Fruit fly (Drosophila melanogaster): ENCODE data around the gene CG42590.

DNA sequence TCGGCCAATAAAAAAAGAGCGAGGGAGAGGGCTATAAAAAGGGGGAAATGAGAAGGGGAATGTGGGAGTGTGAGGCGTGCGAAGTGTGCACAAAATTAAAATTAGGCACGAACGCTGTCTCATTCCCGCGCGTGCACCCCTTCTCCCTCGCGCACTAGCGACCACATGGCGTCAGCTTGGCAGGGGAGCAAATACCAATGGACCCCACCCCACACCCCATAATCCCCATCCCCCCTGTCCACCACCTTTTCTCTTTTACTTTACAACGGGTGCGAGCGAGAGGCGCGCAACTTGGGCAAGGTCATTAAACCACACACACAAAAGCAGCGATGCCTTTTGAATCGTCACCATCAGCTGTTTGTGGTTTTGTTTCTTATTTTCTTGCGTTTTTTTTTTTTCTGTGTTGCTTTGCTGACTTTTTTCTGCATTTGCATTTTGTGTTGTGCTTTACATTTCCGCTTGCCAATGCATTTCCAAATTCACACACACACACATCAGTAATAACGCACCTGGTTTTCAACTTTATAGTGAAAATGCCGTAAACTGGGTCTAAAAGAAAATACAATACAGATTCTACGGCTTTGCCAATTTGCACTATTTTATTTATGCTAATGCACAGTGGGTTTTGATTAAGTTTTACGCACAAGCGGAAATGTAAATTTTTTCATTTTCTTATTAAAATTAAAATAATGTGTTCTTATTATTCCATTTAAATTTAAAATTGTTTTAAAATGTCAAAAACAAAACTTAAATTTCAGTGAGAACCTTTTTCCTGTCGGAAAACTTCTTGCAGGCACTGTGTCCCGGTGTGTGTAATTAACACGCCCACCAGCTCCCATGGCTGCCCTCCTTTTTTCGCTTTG, 44.6 kb downstream of the CG42590 start:
- peak; percentile 70 for TF ChIP-seq Pif1B (GFP tag; optimal IDR thresholded peaks at IDR 0.05)
- peak; percentile 72 for TF ChIP-seq Pif1A (GFP tag; optimal IDR thresholded peaks at IDR 0.05)
- peak; percentile 55 for TF ChIP-seq CG9948 (tag; optimal IDR thresholded peaks at IDR 0.05)
- TF ChIP-seq Snoo (tag; optimal IDR thresholded peaks at IDR 0.05) = peak; percentile 16
- TF ChIP-seq rn (GFP tag; IDR thresholded peaks at IDR 0.05) = peak; percentile 50; the same call in 1 of the 2 replicates
